Worm (Caenorhabditis elegans) whole organism, L1 larva: Measurements from ENCODE around the gene ZK637.14.

ENCODE experiments used
- C34B4.2 ChIP-seq: sonication (generic microtip); optimal IDR thresholded peaks from 2 replicates; lab custom pipeline; 2017; ENCODE audit warnings: mild to moderate bottlenecking, missing genetic modification characterization, missing compliant biosample characterization
- alr-1 ChIP-seq: fragments of 200-800 bp; sonication (Bioruptor generic); optimal IDR thresholded peaks from 2 replicates; lab custom pipeline; 2018; ENCODE audit warnings: borderline replicate concordance, mild to moderate bottlenecking, missing genetic modification characterization, missing compliant biosample characterization
- ceh-63 ChIP-seq: fragments of 200-800 bp; sonication (Bioruptor generic); optimal IDR thresholded peaks from 2 replicates; lab custom pipeline; 2018; ENCODE audit warnings: mild to moderate bottlenecking, missing genetic modification characterization, missing compliant biosample characterization
- ceh-82 ChIP-seq, 3 experiments: fragments of 150-350 bp in 1 of 3; sonication (generic microtip) in 2 of 3; optimal IDR thresholded peaks; 2 replicates each; lab custom pipeline; 2014 to 2017; ENCODE audit warnings: missing biosample characterization in 3 of 3, missing genetic modification characterization in 3 of 3
- ceh-88 ChIP-seq: fragments of 200-800 bp; sonication (Bioruptor generic); IDR thresholded peaks from 2 replicates; pipeline ENCODE4 v1.3.6; 2022; ENCODE audit warnings: missing genetic modification characterization, missing compliant biosample characterization
- ceh-90 ChIP-seq: sonication (generic microtip); optimal IDR thresholded peaks from 2 replicates; lab custom pipeline; 2016; ENCODE audit warnings: missing genetic modification characterization, missing compliant biosample characterization
- dpl-1 ChIP-seq, 3 experiments: fragments of 150-350 bp in 2 of 3; sonication (generic microtip) in 1 of 3; optimal IDR thresholded peaks; 2 replicates each; lab custom pipeline; 2014 to 2017; ENCODE audit warnings: missing biosample characterization in 3 of 3, missing genetic modification characterization in 3 of 3, missing genetic modification reagents in 3 of 3
- dsc-1 ChIP-seq: sonication (generic microtip); optimal IDR thresholded peaks from 2 replicates; lab custom pipeline; 2016; ENCODE audit warnings: mild to moderate bottlenecking, missing genetic modification characterization, missing compliant biosample characterization
- efl-1 ChIP-seq, 4 experiments: fragments of 150-350 bp; optimal IDR thresholded peaks in 3 of 4; peaks in 1 of 4; 1 replicate in 1 of 4; 2 replicates in 3 of 4; lab custom pipeline; 2014; ENCODE audit warnings: missing biosample characterization in 2 of 4, missing genetic modification characterization in 2 of 4, missing genetic modification reagents in 2 of 4
- egl-27 ChIP-seq, 2 experiments: fragments of 150-350 bp in 1 of 2; sonication (generic microtip); optimal IDR thresholded peaks; 3 replicates each; lab custom pipeline; 2017 to 2018; ENCODE audit warnings: missing biosample characterization in 2 of 2, missing genetic modification characterization in 2 of 2, missing genetic modification reagents in 2 of 2
- ets-5 ChIP-seq: fragments of 200-800 bp; sonication (Bioruptor generic); IDR thresholded peaks from 2 replicates; pipeline ENCODE4 v1.3.6; 2022; ENCODE audit warnings: missing genetic modification characterization, missing compliant biosample characterization
- fkh-10 ChIP-seq: sonication (generic microtip); optimal IDR thresholded peaks from 2 replicates; lab custom pipeline; 2017; ENCODE audit warnings: missing biosample characterization, missing genetic modification reagents, missing genetic modification characterization
- fkh-8 ChIP-seq: sonication (generic microtip); optimal IDR thresholded peaks from 2 replicates; lab custom pipeline; 2016; ENCODE audit warnings: mild to moderate bottlenecking, missing genetic modification characterization, missing compliant biosample characterization
- fos-1 ChIP-seq: fragments of 150-350 bp; optimal IDR thresholded peaks from 2 replicates; lab custom pipeline; 2014; ENCODE audit warnings: missing biosample characterization, missing genetic modification characterization
- grh-1 ChIP-seq: fragments of 200-800 bp; sonication (Bioruptor generic); IDR thresholded peaks from 2 replicates; pipeline ENCODE4 v1.3.6; 2022; ENCODE audit warnings: missing genetic modification reagents, missing genetic modification characterization, missing compliant biosample characterization
- hlh-17 ChIP-seq: fragments of 200-800 bp; sonication (Bioruptor generic); optimal IDR thresholded peaks from 2 replicates; lab custom pipeline; 2018; ENCODE audit warnings: missing genetic modification characterization, mild to moderate bottlenecking, missing compliant biosample characterization, moderate library complexity, borderline replicate concordance
- hlh-4 ChIP-seq: sonication (generic microtip); optimal IDR thresholded peaks from 2 replicates; lab custom pipeline; 2016; ENCODE audit warnings: mild to moderate bottlenecking, missing genetic modification characterization, missing compliant biosample characterization
- hpl-2 ChIP-seq: fragments of 150-350 bp; optimal IDR thresholded peaks from 2 replicates; lab custom pipeline; 2014; ENCODE audit warnings: missing biosample characterization, missing genetic modification reagents, missing genetic modification characterization
- irx-1 ChIP-seq: sonication (generic microtip); optimal IDR thresholded peaks from 2 replicates; lab custom pipeline; 2016; ENCODE audit warnings: missing genetic modification characterization, missing compliant biosample characterization
- isw-1 ChIP-seq: fragments of 200-800 bp; sonication (Bioruptor generic); IDR thresholded peaks from 2 replicates; pipeline ENCODE4 v1.3.6; 2022; ENCODE audit warnings: missing genetic modification characterization, missing compliant biosample characterization
- lin-39 ChIP-seq: fragments of 150-350 bp; optimal IDR thresholded peaks from 2 replicates; lab custom pipeline; 2014; ENCODE audit warnings: missing biosample characterization, missing genetic modification reagents, missing genetic modification characterization
- lir-3 ChIP-seq: sonication (generic microtip); optimal IDR thresholded peaks from 2 replicates; lab custom pipeline; 2016; ENCODE audit warnings: mild to moderate bottlenecking, missing genetic modification characterization, moderate library complexity, missing compliant biosample characterization; ENCODE audit not compliant: poor library complexity
- mab-9 ChIP-seq: fragments of 200-800 bp; sonication (Bioruptor generic); IDR thresholded peaks from 2 replicates; pipeline ENCODE4 v1.3.6; 2022; ENCODE audit warnings: missing genetic modification reagents, missing genetic modification characterization, missing compliant biosample characterization
- mdl-1 ChIP-seq, 2 experiments: fragments of 150-350 bp; optimal IDR thresholded peaks; 2 replicates each; lab custom pipeline; 2014 to 2017; ENCODE audit warnings: missing biosample characterization in 2 of 2, missing genetic modification characterization in 2 of 2, inconsistent platforms in 1 of 2
- mef-2 ChIP-seq: fragments of 150-350 bp; optimal IDR thresholded peaks from 2 replicates; lab custom pipeline; 2014; ENCODE audit warnings: missing biosample characterization, missing genetic modification characterization
- nhr-12 ChIP-seq: sonication (generic microtip); optimal IDR thresholded peaks from 2 replicates; lab custom pipeline; 2017; ENCODE audit warnings: missing biosample characterization, missing genetic modification characterization
- nhr-20 ChIP-seq: sonication (generic microtip); optimal IDR thresholded peaks from 2 replicates; lab custom pipeline; 2016; ENCODE audit warnings: mild to moderate bottlenecking, missing genetic modification characterization, missing compliant biosample characterization
- nhr-237 ChIP-seq: fragments of 150-350 bp; optimal IDR thresholded peaks from 2 replicates; lab custom pipeline; 2014; ENCODE audit warnings: missing biosample characterization, missing genetic modification characterization
- nhr-28 ChIP-seq: fragments of 150-350 bp; optimal IDR thresholded peaks from 2 replicates; lab custom pipeline; 2014; ENCODE audit warnings: missing biosample characterization, missing genetic modification characterization
- nhr-76 ChIP-seq: sonication (generic microtip); optimal IDR thresholded peaks from 2 replicates; lab custom pipeline; 2017; ENCODE audit warnings: missing biosample characterization, missing genetic modification characterization
- nhr-77 ChIP-seq: fragments of 150-350 bp; optimal IDR thresholded peaks from 2 replicates; lab custom pipeline; 2014; ENCODE audit warnings: missing biosample characterization, missing genetic modification characterization
- nhr-84 ChIP-seq: sonication (generic microtip); optimal IDR thresholded peaks from 2 replicates; lab custom pipeline; 2017; ENCODE audit warnings: missing biosample characterization, missing genetic modification characterization
- nhr-85 ChIP-seq: sonication (generic microtip); peaks from one replicate; lab custom pipeline; 2016; ENCODE audit warnings: missing genetic modification characterization, inconsistent platforms, missing compliant biosample characterization
- nhr-90 ChIP-seq: sonication (generic microtip); optimal IDR thresholded peaks from 2 replicates; lab custom pipeline; 2016; ENCODE audit warnings: mild to moderate bottlenecking, missing genetic modification characterization, missing compliant biosample characterization; ENCODE audit not compliant: poor library complexity
- pax-3 ChIP-seq: fragments of 200-800 bp; sonication (Bioruptor generic); optimal IDR thresholded peaks from 2 replicates; lab custom pipeline; 2018; ENCODE audit warnings: mild to moderate bottlenecking, missing genetic modification characterization, moderate library complexity, missing compliant biosample characterization
- pqm-1 ChIP-seq: sonication (generic microtip); optimal IDR thresholded peaks from 3 replicates; lab custom pipeline; 2017; ENCODE audit warnings: missing biosample characterization, missing genetic modification characterization
- rnt-1 ChIP-seq: sonication (generic microtip); optimal IDR thresholded peaks from 2 replicates; lab custom pipeline; 2016; ENCODE audit warnings: mild to moderate bottlenecking, missing genetic modification characterization, moderate library complexity, missing compliant biosample characterization
- skn-1 ChIP-seq: fragments of 150-350 bp; optimal IDR thresholded peaks from 2 replicates; lab custom pipeline; 2014; ENCODE audit warnings: missing biosample characterization, missing genetic modification characterization
- snpc-4 ChIP-seq: fragments of 150-350 bp; optimal IDR thresholded peaks from 2 replicates; lab custom pipeline; 2014; ENCODE audit warnings: missing biosample characterization, missing genetic modification characterization
- sptf-1 ChIP-seq: fragments of 150-350 bp; optimal IDR thresholded peaks from 2 replicates; lab custom pipeline; 2014; ENCODE audit warnings: missing biosample characterization, missing genetic modification characterization
- sup-37 ChIP-seq: fragments of 200-800 bp; sonication (Bioruptor generic); optimal IDR thresholded peaks from 2 replicates; lab custom pipeline; 2018; ENCODE audit warnings: mild to moderate bottlenecking, missing genetic modification characterization, missing compliant biosample characterization
- tlp-1 ChIP-seq: fragments of 150-350 bp; optimal IDR thresholded peaks from 2 replicates; lab custom pipeline; 2014; ENCODE audit warnings: missing biosample characterization, missing genetic modification characterization
- unc-130 ChIP-seq: fragments of 150-350 bp; optimal IDR thresholded peaks from 2 replicates; lab custom pipeline; 2017; ENCODE audit warnings: missing biosample characterization, missing genetic modification characterization, inconsistent platforms
- unc-30 ChIP-seq: sonication (generic microtip); optimal IDR thresholded peaks from 2 replicates; lab custom pipeline; 2017; ENCODE audit warnings: missing biosample characterization, missing genetic modification characterization
- unc-62 ChIP-seq: fragments of 150-350 bp; optimal IDR thresholded peaks from 2 replicates; lab custom pipeline; 2014; ENCODE audit warnings: missing biosample characterization, missing genetic modification reagents, missing genetic modification characterization
- unc-86 ChIP-seq: sonication (generic microtip); optimal IDR thresholded peaks from 2 replicates; lab custom pipeline; 2016; ENCODE audit warnings: missing genetic modification characterization, missing compliant biosample characterization
- xbp-1 ChIP-seq: sonication (generic microtip); optimal IDR thresholded peaks from 2 replicates; lab custom pipeline; 2016; ENCODE audit warnings: missing genetic modification characterization, missing compliant biosample characterization
- zag-1 ChIP-seq: fragments of 150-350 bp; optimal IDR thresholded peaks from 2 replicates; lab custom pipeline; 2014; ENCODE audit warnings: missing biosample characterization, missing genetic modification characterization
- ztf-11 ChIP-seq, 2 experiments: sonication (generic microtip); optimal IDR thresholded peaks; 2 replicates each; lab custom pipeline; 2016 to 2017; ENCODE audit warnings: missing genetic modification characterization in 2 of 2, missing biosample characterization in 1 of 2, missing compliant biosample characterization in 1 of 2

ZK637.14 gene

ce11 chrIII:8904914-8905665, 16.1 kb upstream of the ZK637.14 start, which contains the start of gene unc-32 (continued):
- TF ChIP-seq ceh-63 (GFP tag; lab: Kevin White, UChicago) (no peak), unc-86 (tag; lab: Kevin White, UChicago) (peak; percentile 40), egl-27 (tag; optimal IDR thresholded peaks at IDR 0.05; lab: Kevin White, UChicago) (no peak), ets-5 (GFP tag; lab: Robert Waterston, UW) (no peak), skn-1 (tag; lab: Kevin White, UChicago) (peak; percentile 50), mef-2 (no peak), nhr-76 (tag; lab: Kevin White, UChicago) (no peak), nhr-85 (tag; lab: Kevin White, UChicago) (peak; percentile 37), C34B4.2 (no peak)

- TF ChIP-seq hpl-2 (GFP tag; lab: Kevin White, UChicago) (peak; percentile 66), hlh-4 (tag; lab: Kevin White, UChicago) (no peak), fos-1 (peak; percentile 85), nhr-85 (tag; lab: Kevin White, UChicago) (peak; percentile 96), snpc-4 (tag; lab: Kevin White, UChicago) (peak; percentile 79), nhr-76 (tag; lab: Kevin White, UChicago) (no peak), ceh-90 (tag; lab: Kevin White, UChicago) (peak; percentile 56), grh-1 (GFP tag; lab: Robert Waterston, UW) (peak; percentile 95), mdl-1 (tag; optimal IDR thresholded peaks at IDR 0.05; lab: Kevin White, UChicago) (peak in 1 of 2 experiments; percentile 92), pax-3 (tag; lab: Kevin White, UChicago) (peak; percentile 94), xbp-1 (tag; lab: Kevin White, UChicago) (peak; percentile 95), lin-39 (tag; lab: Kevin White, UChicago) (peak; percentile 95), ets-5 (GFP tag; lab: Robert Waterston, UW) (no peak), zag-1 (tag; lab: Kevin White, UChicago) (no peak), unc-130 (tag; lab: Kevin White, UChicago) (peak; percentile 71), sup-37 (GFP tag; lab: Kevin White, UChicago) (peak; percentile 95), nhr-84 (tag; lab: Kevin White, UChicago) (no peak), nhr-237 (peak; percentile 72), tlp-1 (no peak), isw-1 (GFP tag; lab: Robert Waterston, UW) (peak; percentile 97), ztf-11 (tag; optimal IDR thresholded peaks at IDR 0.05; lab: Kevin White, UChicago) (peak in 1 of 2 experiments; percentile 90), mab-9 (GFP tag; lab: Robert Waterston, UW) (peak; percentile 93), fkh-8 (tag; lab: Kevin White, UChicago) (peak; percentile 96), sptf-1 (tag; lab: Kevin White, UChicago) (no peak), dsc-1 (tag; lab: Kevin White, UChicago) (peak; percentile 98), nhr-12 (tag; lab: Kevin White, UChicago) (peak; percentile 30), ceh-88 (GFP tag; lab: Robert Waterston, UW) (peak; percentile 91), rnt-1 (tag; lab: Kevin White, UChicago) (peak; percentile 98), alr-1 (no peak), nhr-20 (tag; lab: Kevin White, UChicago) (peak; percentile 97), nhr-28 (no peak), pqm-1 (tag; lab: Kevin White, UChicago) (no peak), fkh-10 (peak; percentile 85), efl-1 (optimal IDR thresholded peaks at IDR 0.05; lab: Kevin White, UChicago) (peak; percentile 96 to 97), efl-1 (GFP tag; optimal IDR thresholded peaks at IDR 0.05 in 1 of 2; lab: Kevin White, UChicago) (peak; percentile 95 to 100), nhr-77 (tag; lab: Kevin White, UChicago) (peak; percentile 91), unc-30 (tag; lab: Kevin White, UChicago) (no peak), lir-3 (tag; lab: Kevin White, UChicago) (peak; percentile 80), ceh-82 (tag; optimal IDR thresholded peaks at IDR 0.05; lab: Kevin White, UChicago) (peak; percentile 90 to 98 (median 95)), dpl-1 (GFP tag; optimal IDR thresholded peaks at IDR 0.05; lab: Kevin White, UChicago) (peak; percentile 96 to 97 (median 96)), irx-1 (peak; percentile 97), unc-62 (GFP tag; lab: Kevin White, UChicago) (no peak), nhr-90 (peak; percentile 96), hlh-17 (GFP tag; lab: Kevin White, UChicago) (no peak)
These were observed 15.1 kb upstream of the ZK637.14 start, which contains the start of gene lin-9 for ce11 chrIII:8904044-8904443. Gene lin-9 (minus strand): TSS chrIII:8904131.
